Fruit fly (Drosophila melanogaster): ENCODE measurements around the gene CG33494.

Gene CG33494

dm6 chr3R:25462642-25463317 is 32.2 kb downstream of the CG33494 start (continued):
- TF ChIP-seq CG1832 (GFP tag; optimal IDR thresholded peaks at IDR 0.05) (no peak), trem (tag; optimal IDR thresholded peaks at IDR 0.05) (no peak), Nf-YB (GFP tag; optimal IDR thresholded peaks at IDR 0.05) (no peak), tna (GFP tag; IDR thresholded peaks at IDR 0.05; ENCODE audit: partially characterized antibody) (no peak), scrt (GFP tag; optimal IDR thresholded peaks at IDR 0.05) (no peak), CG7372 (GFP tag; IDR thresholded peaks at IDR 0.05) (peak; percentile 70), CG14860 (GFP tag; IDR thresholded peaks at IDR 0.05; ENCODE audit: partially characterized antibody) (no peak), Six4 (GFP tag; optimal IDR thresholded peaks at IDR 0.05) (no peak), HHEX (GFP tag; optimal IDR thresholded peaks at IDR 0.05) (peak; percentile 24), rib (GFP tag; IDR thresholded peaks at IDR 0.05) (no peak), Hsf (GFP tag; optimal IDR thresholded peaks at IDR 0.05) (no peak), Doc3 (GFP tag; IDR thresholded peaks at IDR 0.05; ENCODE audit: partially characterized antibody) (no peak), CG18262 (tag; optimal IDR thresholded peaks at IDR 0.05) (peak; percentile 44), CG30431 (GFP tag; optimal IDR thresholded peaks at IDR 0.05) (no peak), HLH54F (GFP tag; optimal IDR thresholded peaks at IDR 0.05) (no peak), CG7839 (tag; optimal IDR thresholded peaks at IDR 0.05) (peak; percentile 56), cad (GFP tag; optimal IDR thresholded peaks at IDR 0.05) (no peak), CG17385 (GFP tag; optimal IDR thresholded peaks at IDR 0.05) (peak; percentile 46), maf-S (GFP tag; optimal IDR thresholded peaks at IDR 0.05) (no peak), Mad (GFP tag; optimal IDR thresholded peaks at IDR 0.05) (no peak), CG10274 (GFP tag; optimal IDR thresholded peaks at IDR 0.05) (peak; percentile 28), Bteb2 (GFP tag; optimal IDR thresholded peaks at IDR 0.05) (no peak), croc (GFP tag; conservative IDR thresholded peaks at IDR 0.05) (no peak), sens (GFP tag) (peak; percentile 62), CG1603 (tag; optimal IDR thresholded peaks at IDR 0.05) (no peak), Hmr (GFP tag; optimal IDR thresholded peaks at IDR 0.05) (peak; percentile 28), odd (GFP tag; optimal IDR thresholded peaks at IDR 0.05) (no peak), Ada2b (GFP tag; IDR thresholded peaks at IDR 0.05) (peak; percentile 46; the same call in 1 of the 2 replicates), HLHmδ (GFP tag; optimal IDR thresholded peaks at IDR 0.05) (no peak), CG15696 (tag; optimal IDR thresholded peaks at IDR 0.05) (no peak), hbn (GFP tag; IDR thresholded peaks at IDR 0.05; ENCODE audit: partially characterized antibody) (no peak), aop (GFP tag; IDR thresholded peaks at IDR 0.05) (no peak), ems (GFP tag; optimal IDR thresholded peaks at IDR 0.05) (no peak), CG8924 (tag; optimal IDR thresholded peaks at IDR 0.05) (peak; percentile 49), CG15601 (tag; optimal IDR thresholded peaks at IDR 0.05) (peak; percentile 15), Awh (GFP tag; IDR thresholded peaks at IDR 0.05) (peak; percentile 55; the same call in 1 of the 2 replicates), cato (GFP tag; optimal IDR thresholded peaks at IDR 0.05; ENCODE audit: borderline replicate concordance) (no peak), CG2129 (GFP tag; IDR thresholded peaks at IDR 0.05; ENCODE audit: partially characterized antibody) (no peak), gce (GFP tag; IDR thresholded peaks at IDR 0.05) (no peak), CG4820 (GFP tag; optimal IDR thresholded peaks at IDR 0.05) (no peak), CG7928 (GFP tag; optimal IDR thresholded peaks at IDR 0.05) (no peak), sisA (GFP tag; IDR thresholded peaks at IDR 0.05) (no peak), Sry-δ (GFP tag; optimal IDR thresholded peaks at IDR 0.05) (no peak), CG15514 (GFP tag; optimal IDR thresholded peaks at IDR 0.05) (peak; percentile 48), CG8359 (GFP tag; optimal IDR thresholded peaks at IDR 0.05; ENCODE audit: borderline replicate concordance) (no peak), CG11504 (tag; optimal IDR thresholded peaks at IDR 0.05) (peak; percentile 71), Xrp1 (GFP tag; IDR thresholded peaks at IDR 0.05) (peak; percentile 66; the same call in 1 of the 2 replicates), BEAF-32 (GFP tag; optimal IDR thresholded peaks at IDR 0.05) (no peak), CG17186 (GFP tag; optimal IDR thresholded peaks at IDR 0.05) (no peak)
